Fruit fly (Drosophila melanogaster) whole organism, wandering third instar larva: ENCODE results near the gene CG3588.

ENCODE experiments used
- CG32264 ChIP-seq: fragments of 200-800 bp; sonication (Bioruptor generic); optimal IDR thresholded peaks from 2 replicates; lab custom pipeline; 2016; ENCODE audit warnings: missing biosample characterization, missing genetic modification characterization
- CG9705 ChIP-seq: fragments of 200-800 bp; sonication (Bioruptor generic); optimal IDR thresholded peaks from 2 replicates; lab custom pipeline; 2018; ENCODE audit warnings: missing biosample characterization, mild to moderate bottlenecking, missing genetic modification characterization
- CrebA ChIP-seq: fragments of 200-800 bp; sonication (Bioruptor generic); optimal IDR thresholded peaks from 2 replicates; lab custom pipeline; 2016; ENCODE audit warnings: missing biosample characterization, mild to moderate bottlenecking, missing genetic modification characterization, borderline replicate concordance
- Dfd ChIP-seq: fragments of >200 bp; optimal IDR thresholded peaks from 2 replicates; lab custom pipeline; 2017; ENCODE audit warnings: missing biosample characterization, missing genetic modification characterization
- Dif ChIP-seq: fragments of 200-275, 200-300 bp; sonication (Bioruptor generic); optimal IDR thresholded peaks from 2 replicates; lab custom pipeline; 2018; ENCODE audit warnings: missing biosample characterization, missing genetic modification characterization; ENCODE audit not compliant: partially characterized antibody
- GATAd ChIP-seq: sonication (Bioruptor generic); optimal IDR thresholded peaks from 2 replicates; lab custom pipeline; 2016; ENCODE audit warnings: missing biosample characterization, missing genetic modification characterization
- HLH106 ChIP-seq: fragments of 200-800 bp; optimal IDR thresholded peaks from 3 replicates; lab custom pipeline; 2019; ENCODE audit warnings: missing biosample characterization, mild to moderate bottlenecking, missing genetic modification characterization, moderate library complexity
- Hnf4 ChIP-seq: fragments of 200-800 bp; sonication (Bioruptor generic); optimal IDR thresholded peaks from 2 replicates; lab custom pipeline; 2016; ENCODE audit warnings: missing biosample characterization, mild to moderate bottlenecking, missing genetic modification characterization
- Hr78 ChIP-seq: fragments of >200 bp; optimal IDR thresholded peaks from 2 replicates; lab custom pipeline; 2017; ENCODE audit warnings: missing biosample characterization, missing genetic modification characterization
- Mio ChIP-seq: sonication (Bioruptor generic); optimal IDR thresholded peaks from 2 replicates; lab custom pipeline; 2016; ENCODE audit warnings: missing biosample characterization, missing genetic modification characterization
- Myc ChIP-seq: fragments of >200 bp; optimal IDR thresholded peaks from 2 replicates; lab custom pipeline; 2017
- N ChIP-seq: fragments of >200 bp; optimal IDR thresholded peaks from 2 replicates; lab custom pipeline; 2018; ENCODE audit warnings: missing biosample characterization, missing external identifiers, missing genetic modification characterization
- OdsH ChIP-seq: fragments of 200-800 bp; sonication (Bioruptor generic); optimal IDR thresholded peaks from 2 replicates; lab custom pipeline; 2016; ENCODE audit warnings: missing biosample characterization, mild to moderate bottlenecking, missing genetic modification characterization
- Rel ChIP-seq, 2 experiments: fragments of 200-800 bp; sonication (Bioruptor generic) in 1 of 2; optimal IDR thresholded peaks; 2 replicates in 1 of 2; 3 replicates in 1 of 2; lab custom pipeline; 2016 to 2019; ENCODE audit warnings: mild to moderate bottlenecking in 2 of 2, missing biosample characterization in 2 of 2, missing genetic modification characterization in 2 of 2, moderate library complexity in 1 of 2
- Sp1 ChIP-seq: fragments of 200-800 bp; sonication (Bioruptor generic); optimal IDR thresholded peaks from 3 replicates; lab custom pipeline; 2019; ENCODE audit warnings: missing biosample characterization, mild to moderate bottlenecking, missing genetic modification characterization, moderate library complexity
- Vsx2 ChIP-seq: fragments of 200-300, 225-300 bp; sonication (Bioruptor generic); optimal IDR thresholded peaks from 2 replicates; lab custom pipeline; 2018; ENCODE audit warnings: missing biosample characterization, missing genetic modification characterization; ENCODE audit not compliant: partially characterized antibody
- brk ChIP-seq: fragments of 200-800 bp; sonication (Bioruptor generic); optimal IDR thresholded peaks from 2 replicates; lab custom pipeline; 2016; ENCODE audit warnings: missing biosample characterization, mild to moderate bottlenecking, missing genetic modification characterization
- dl ChIP-seq, 2 experiments: fragments of 175-275, 200-275 bp in 1 of 2; fragments of 200-275 bp in 1 of 2; sonication (Bioruptor generic); optimal IDR thresholded peaks; lab custom pipeline; 2018; ENCODE audit warnings: mild to moderate bottlenecking in 2 of 2, missing biosample characterization in 2 of 2, missing genetic modification characterization in 2 of 2, moderate library complexity in 2 of 2; ENCODE audit not compliant: partially characterized antibody in 2 of 2, insufficient read depth in 1 of 2
- dmrt93B ChIP-seq: fragments of 200-800 bp; sonication (Bioruptor generic); optimal IDR thresholded peaks from 2 replicates; lab custom pipeline; 2018; ENCODE audit warnings: missing biosample characterization, mild to moderate bottlenecking, missing genetic modification characterization
- foxo ChIP-seq, 2 experiments: fragments of 200-800 bp; sonication (Bioruptor generic); optimal IDR thresholded peaks; 2 replicates in 1 of 2; 3 replicates in 1 of 2; lab custom pipeline; 2016 to 2017; ENCODE audit warnings: missing biosample characterization in 2 of 2, missing genetic modification characterization in 2 of 2
- fru ChIP-seq: fragments of 200-800 bp; sonication (Bioruptor generic); optimal IDR thresholded peaks from 3 replicates; lab custom pipeline; 2016; ENCODE audit warnings: missing biosample characterization, mild to moderate bottlenecking, missing genetic modification characterization
- h ChIP-seq: fragments of 200-800 bp; sonication (Bioruptor generic); optimal IDR thresholded peaks from 3 replicates; lab custom pipeline; 2016; ENCODE audit warnings: missing biosample characterization, mild to moderate bottlenecking, missing genetic modification characterization
- jim ChIP-seq: fragments of 175-275, 200-325 bp; sonication (Bioruptor generic); optimal IDR thresholded peaks from 2 replicates; lab custom pipeline; 2016; ENCODE audit warnings: missing biosample characterization, mild to moderate bottlenecking, missing genetic modification characterization
- lola ChIP-seq: fragments of >200 bp; optimal IDR thresholded peaks from 2 replicates; lab custom pipeline; 2017; ENCODE audit warnings: missing biosample characterization, missing genetic modification characterization
- pan ChIP-seq: fragments of >200 bp; optimal IDR thresholded peaks from 2 replicates; lab custom pipeline; 2017
- psq ChIP-seq: fragments of 200-800 bp; sonication (Bioruptor generic); optimal IDR thresholded peaks from 3 replicates; lab custom pipeline; 2017; ENCODE audit warnings: missing biosample characterization, mild to moderate bottlenecking, missing genetic modification characterization, moderate library complexity
- rgr ChIP-seq: fragments of 200-800 bp; sonication (Bioruptor generic); optimal IDR thresholded peaks from 3 replicates; lab custom pipeline; 2016; ENCODE audit warnings: missing biosample characterization, mild to moderate bottlenecking, missing genetic modification characterization
- sage ChIP-seq: fragments of 200-800 bp; sonication (Bioruptor generic); optimal IDR thresholded peaks from 2 replicates; lab custom pipeline; 2016; ENCODE audit warnings: missing biosample characterization, mild to moderate bottlenecking, missing genetic modification characterization
- sv ChIP-seq: fragments of 200-800 bp; sonication (Bioruptor generic); optimal IDR thresholded peaks from 3 replicates; lab custom pipeline; 2016; ENCODE audit warnings: missing biosample characterization, missing genetic modification characterization
- tai ChIP-seq: sonication (Bioruptor generic); optimal IDR thresholded peaks from 2 replicates; lab custom pipeline; 2016; ENCODE audit warnings: missing biosample characterization, missing genetic modification characterization
- usp ChIP-seq: fragments of >200 bp; optimal IDR thresholded peaks from 2 replicates; lab custom pipeline; 2017; ENCODE audit warnings: missing biosample characterization, missing genetic modification characterization

CG3588 gene

dm6 chrX:2946794-2947193, 27.2 kb downstream of the CG3588 start, which contains the start of gene CG17959:
TSS of gene CG17959 (plus strand) at chrX:2947094.
- TF ChIP-seq Dfd (GFP tag; lab: Kevin White, UChicago) = no peak
- no peak for TF ChIP-seq CrebA (GFP tag; lab: Kevin White, UChicago)
- no peak for TF ChIP-seq Hnf4 (GFP tag; lab: Kevin White, UChicago)
- no peak for TF ChIP-seq dmrt93B (GFP tag; lab: Kevin White, UChicago)
- no peak for TF ChIP-seq sage (GFP tag; lab: Kevin White, UChicago)
- TF ChIP-seq lola (GFP tag; lab: Kevin White, UChicago) = no peak
- TF ChIP-seq brk = no peak
- no peak for TF ChIP-seq dl (GFP tag; optimal IDR thresholded peaks at IDR 0.05; lab: Kevin White, UChicago; ENCODE audit: insufficient read depth in 1 of 2, partially characterized antibody in 2 of 2)
- no peak for TF ChIP-seq Myc
- no peak for TF ChIP-seq usp
- TF ChIP-seq h (GFP tag; lab: Kevin White, UChicago) = no peak
- TF ChIP-seq N (GFP tag; lab: Kevin White, UChicago) = no peak
- no peak for TF ChIP-seq GATAd (GFP tag; lab: Kevin White, UChicago)
- TF ChIP-seq HLH106 (tag; lab: Kevin White, UChicago) = no peak
- TF ChIP-seq Dif (GFP tag; lab: Kevin White, UChicago) = no peak
- TF ChIP-seq OdsH = no peak
- no peak for TF ChIP-seq Sp1 (GFP tag; lab: Kevin White, UChicago)

dm6 chrX:2947545-2948072, 28.0 kb downstream of the CG3588 start, which contains the start of gene CG3603:
TSS of gene CG3603 (plus strand) at chrX:2948034.
- no peak for TF ChIP-seq dl (GFP tag; optimal IDR thresholded peaks at IDR 0.05; lab: Kevin White, UChicago; ENCODE audit: insufficient read depth in 1 of 2, partially characterized antibody in 2 of 2)
- peak; percentile 38 for TF ChIP-seq Myc
- TF ChIP-seq CrebA (GFP tag; lab: Kevin White, UChicago) = peak; percentile 86
- no peak for TF ChIP-seq jim (GFP tag; lab: Kevin White, UChicago)
- TF ChIP-seq rgr (GFP tag; lab: Kevin White, UChicago) = peak; percentile 53
- peak in 1 of 2 experiments; percentile 11 for TF ChIP-seq foxo (GFP tag; optimal IDR thresholded peaks at IDR 0.05; lab: Kevin White, UChicago)
- peak; percentile 18 for TF ChIP-seq HLH106 (tag; lab: Kevin White, UChicago)
- no peak for TF ChIP-seq pan (lab: Kevin White, UChicago)
- TF ChIP-seq CG32264 (GFP tag; lab: Kevin White, UChicago) = no peak
- no peak for TF ChIP-seq sv (GFP tag; lab: Kevin White, UChicago)
- TF ChIP-seq dmrt93B (GFP tag; lab: Kevin White, UChicago) = peak; percentile 49
- peak; percentile 44 for TF ChIP-seq Rel (GFP tag; optimal IDR thresholded peaks at IDR 0.05; lab: Kevin White, UChicago)
- TF ChIP-seq Rel (tag; optimal IDR thresholded peaks at IDR 0.05; lab: Kevin White, UChicago) = no peak
- peak; percentile 50 for TF ChIP-seq Sp1 (GFP tag; lab: Kevin White, UChicago)
- TF ChIP-seq Vsx2 (GFP tag; lab: Kevin White, UChicago) = no peak
- TF ChIP-seq brk = peak; percentile 20
- TF ChIP-seq Mio (GFP tag; lab: Kevin White, UChicago) = no peak
- peak; percentile 96 for TF ChIP-seq Hnf4 (GFP tag; lab: Kevin White, UChicago)
- peak; percentile 31 for TF ChIP-seq fru
- peak; percentile 42 for TF ChIP-seq CG9705
- peak; percentile 29 for TF ChIP-seq h (GFP tag; lab: Kevin White, UChicago)
- no peak for TF ChIP-seq Hr78 (GFP tag; lab: Kevin White, UChicago)

dm6 chrX:2949114-2949513, 29.5 kb downstream of the CG3588 start:
- TF ChIP-seq GATAd (GFP tag; lab: Kevin White, UChicago) (no peak), Myc (peak; percentile 62), CG9705 (no peak), CrebA (GFP tag; lab: Kevin White, UChicago) (no peak)

DNA sequence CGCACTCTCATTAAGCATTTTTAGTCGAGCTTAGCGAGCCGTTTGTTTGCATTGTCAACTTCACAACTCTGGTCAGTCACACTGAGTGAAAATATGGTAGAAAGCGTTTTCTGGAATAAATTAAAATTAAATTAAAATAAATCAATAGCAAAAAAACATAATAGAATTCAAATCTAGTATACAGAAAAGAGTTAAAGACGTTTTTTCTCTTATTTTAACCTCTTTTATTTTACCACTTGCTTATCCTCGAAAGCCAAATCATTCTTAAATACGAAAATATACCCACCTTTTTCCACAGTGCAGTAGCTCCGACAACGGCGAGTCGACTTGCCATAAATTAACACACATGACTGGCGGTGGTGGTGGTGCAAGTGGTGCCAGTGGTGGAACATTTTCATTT, 32.1 kb downstream of the CG3588 start:
- TF ChIP-seq sage (GFP tag; lab: Kevin White, UChicago) (no peak), N (GFP tag; lab: Kevin White, UChicago) (no peak), HLH106 (tag; lab: Kevin White, UChicago) (peak; percentile 21), fru (peak; percentile 39), h (GFP tag; lab: Kevin White, UChicago) (peak; percentile 29), dl (GFP tag; optimal IDR thresholded peaks at IDR 0.05; lab: Kevin White, UChicago; ENCODE audit: insufficient read depth in 1 of 2, partially characterized antibody in 2 of 2) (no peak), psq (peak; percentile 30), Sp1 (GFP tag; lab: Kevin White, UChicago) (peak; percentile 19), foxo (GFP tag; optimal IDR thresholded peaks at IDR 0.05; lab: Kevin White, UChicago) (peak in 1 of 2 experiments; percentile 48), dmrt93B (GFP tag; lab: Kevin White, UChicago) (no peak), usp (no peak), Hnf4 (GFP tag; lab: Kevin White, UChicago) (no peak), rgr (GFP tag; lab: Kevin White, UChicago) (peak; percentile 28), Vsx2 (GFP tag; lab: Kevin White, UChicago) (no peak), tai (GFP tag; lab: Kevin White, UChicago) (no peak)
